Worm (Caenorhabditis elegans) whole organism, L1 larva: Measurements from ENCODE around the gene dhcr-7.

Experiments
- ama-1 ChIP-seq: fragments of 150-350 bp; optimal IDR thresholded peaks from 2 replicates; lab custom pipeline; 2014
- lin-15B ChIP-seq: fragments of 150-350 bp; sonication (generic microtip); optimal IDR thresholded peaks from 3 replicates; lab custom pipeline; 2014; ENCODE audit warnings: missing biosample characterization, missing genetic modification characterization
- mep-1 ChIP-seq: fragments of 150-350 bp; optimal IDR thresholded peaks from 2 replicates; lab custom pipeline; 2014; ENCODE audit warnings: missing biosample characterization, missing genetic modification characterization
- nhr-11 ChIP-seq: fragments of 150-350 bp; optimal IDR thresholded peaks from 2 replicates; lab custom pipeline; 2014; ENCODE audit warnings: missing biosample characterization, missing genetic modification characterization
- nhr-19 ChIP-seq: fragments of 200-800 bp; sonication (Bioruptor generic); conservative IDR thresholded peaks from 2 replicates; pipeline ENCODE4 v1.3.6; 2022; ENCODE audit warnings: missing genetic modification characterization, missing compliant biosample characterization
- sptf-1 ChIP-seq: fragments of 150-350 bp; optimal IDR thresholded peaks from 2 replicates; lab custom pipeline; 2014; ENCODE audit warnings: missing biosample characterization, missing genetic modification characterization
- unc-30 ChIP-seq: sonication (generic microtip); optimal IDR thresholded peaks from 2 replicates; lab custom pipeline; 2017; ENCODE audit warnings: missing biosample characterization, missing genetic modification characterization
- unc-86 ChIP-seq: sonication (generic microtip); optimal IDR thresholded peaks from 2 replicates; lab custom pipeline; 2016; ENCODE audit warnings: missing genetic modification characterization, missing compliant biosample characterization
- ztf-4 ChIP-seq: fragments of 150-350 bp; optimal IDR thresholded peaks from 2 replicates; lab custom pipeline; 2014; ENCODE audit warnings: missing biosample characterization, missing genetic modification characterization

DNA sequence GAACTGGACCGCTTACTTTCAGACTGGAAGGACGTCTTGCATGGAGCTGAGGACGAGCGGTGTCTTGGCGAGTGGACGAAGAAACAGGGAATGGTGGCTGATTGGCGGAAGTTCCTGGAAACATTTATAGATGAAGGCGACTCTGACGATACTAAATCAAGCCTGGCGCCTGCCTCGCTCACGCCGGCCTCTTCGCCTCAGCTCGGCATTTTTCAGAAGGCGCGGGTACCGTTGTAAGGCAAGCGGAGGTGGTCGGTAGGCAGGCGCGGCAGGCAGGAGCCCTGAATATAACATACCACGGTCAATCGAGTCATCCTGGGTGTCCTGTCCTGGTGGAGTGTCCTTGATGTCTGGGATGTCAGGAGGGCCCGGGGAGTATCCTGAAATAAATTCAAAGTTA is 39.3 kb downstream of the dhcr-7 start:
- no peak for TF ChIP-seq mep-1 (tag; lab: Kevin White, UChicago)
- TF ChIP-seq sptf-1 (tag; lab: Kevin White, UChicago) = no peak
- TF ChIP-seq unc-86 = no peak
- no peak for TF ChIP-seq nhr-19 (GFP tag; lab: Robert Waterston, UW)
- no peak for TF ChIP-seq lin-15B (tag; lab: Kevin White, UChicago)
- TF ChIP-seq ama-1 = no peak
- TF ChIP-seq nhr-11 (tag; lab: Kevin White, UChicago) = no peak
- no peak for TF ChIP-seq ztf-4 (tag; lab: Kevin White, UChicago)
- no peak for TF ChIP-seq unc-30
